Worm (Caenorhabditis elegans): ENCODE measurements around the gene C48B4.7.

- TF ChIP-seq syd-9 (tag; optimal IDR thresholded peaks at IDR 0.05): no peak
- TF ChIP-seq fkh-10 (GFP tag; optimal IDR thresholded peaks at IDR 0.05): no peak
- no peak for TF ChIP-seq sox-4 (tag; optimal IDR thresholded peaks at IDR 0.05)
Observed at ce11 chrIII:9582240-9582639, 23.0 kb upstream of the C48B4.7 start, which contains the start of gene C48B4.3.

Data from whole organism, late embryonic.